Worm (Caenorhabditis elegans) whole organism, young adult: ENCODE data around the gene C06G4.6.

ENCODE experiments used
- B0019.2 ChIP-seq: fragments of 200-800 bp; sonication (Bioruptor generic); conservative IDR thresholded peaks from 2 replicates; pipeline ENCODE4 v1.3.6; 2022; ENCODE audit warnings: missing genetic modification reagents, missing genetic modification characterization, missing compliant biosample characterization
- B0261.1 ChIP-seq: sonication (generic microtip); optimal IDR thresholded peaks from 2 replicates; lab custom pipeline; 2016; ENCODE audit warnings: mild to moderate bottlenecking, missing genetic modification characterization, moderate library complexity, missing compliant biosample characterization
- B0336.3 ChIP-seq: fragments of 200-800 bp; sonication (Bioruptor generic); IDR thresholded peaks from 2 replicates; pipeline ENCODE4 v1.3.6; 2022; ENCODE audit warnings: missing genetic modification characterization, missing compliant biosample characterization
- C06A6.2 ChIP-seq: fragments of 200-800 bp; sonication (Bioruptor generic); conservative IDR thresholded peaks from 2 replicates; pipeline ENCODE4 v1.3.6; 2022; ENCODE audit warnings: missing genetic modification characterization, missing compliant biosample characterization
- F22D6.2 ChIP-seq: sonication (generic microtip); optimal IDR thresholded peaks from 2 replicates; lab custom pipeline; 2016; ENCODE audit warnings: mild to moderate bottlenecking, missing genetic modification characterization, missing compliant biosample characterization
- F23B12.7 ChIP-seq: sonication (generic microtip); optimal IDR thresholded peaks from 2 replicates; lab custom pipeline; 2017; ENCODE audit warnings: missing genetic modification characterization, mild to moderate bottlenecking, missing compliant biosample characterization, antibody characterized with exemption, moderate library complexity; ENCODE audit not compliant: insufficient read depth
- F49E8.2 ChIP-seq: sonication (generic microtip); optimal IDR thresholded peaks from 3 replicates; lab custom pipeline; 2017; ENCODE audit warnings: missing genetic modification characterization, mild to moderate bottlenecking, missing compliant biosample characterization, antibody characterized with exemption, moderate library complexity; ENCODE audit not compliant: insufficient read depth
- F52B5.7 ChIP-seq: sonication (generic microtip); optimal IDR thresholded peaks from 2 replicates; lab custom pipeline; 2016; ENCODE audit warnings: mild to moderate bottlenecking, missing genetic modification characterization, missing compliant biosample characterization
- F55B11.4 ChIP-seq: sonication (generic microtip); optimal IDR thresholded peaks from 2 replicates; lab custom pipeline; 2016; ENCODE audit warnings: missing compliant biosample characterization, missing genetic modification characterization, borderline replicate concordance; ENCODE audit not compliant: insufficient read depth
- F57C9.4 ChIP-seq: sonication (generic microtip); optimal IDR thresholded peaks from 2 replicates; lab custom pipeline; 2017; ENCODE audit warnings: mild to moderate bottlenecking, missing genetic modification characterization, missing compliant biosample characterization
- K11D2.4 ChIP-seq: fragments of 200-800 bp; sonication (Bioruptor generic); IDR thresholded peaks from 2 replicates; pipeline ENCODE4 v1.3.6; 2022; ENCODE audit warnings: missing genetic modification reagents, missing genetic modification characterization, missing compliant biosample characterization
- T26A5.8 ChIP-seq: sonication (generic microtip); optimal IDR thresholded peaks from 2 replicates; lab custom pipeline; 2016; ENCODE audit warnings: missing genetic modification characterization, missing compliant biosample characterization
- Y67H2A.10 ChIP-seq: fragments of 200-800 bp; sonication (Bioruptor generic); conservative IDR thresholded peaks from 2 replicates; pipeline ENCODE4 v1.3.6; 2022; ENCODE audit warnings: missing genetic modification reagents, missing genetic modification characterization, missing compliant biosample characterization
- Y79H2A.3 ChIP-seq: fragments of 200-800 bp; sonication (Bioruptor generic); conservative IDR thresholded peaks from 2 replicates; pipeline ENCODE4 v1.3.6; 2022; ENCODE audit warnings: missing genetic modification reagents, missing genetic modification characterization, missing compliant biosample characterization
- ZK185.1 ChIP-seq: sonication (generic microtip); optimal IDR thresholded peaks from 2 replicates; lab custom pipeline; 2016; ENCODE audit warnings: mild to moderate bottlenecking, missing genetic modification characterization, missing compliant biosample characterization; ENCODE audit not compliant: poor library complexity, severe bottlenecking
- aptf-2 ChIP-seq: fragments of 200-800 bp; sonication (Bioruptor generic); conservative IDR thresholded peaks from 2 replicates; pipeline ENCODE4 v1.3.6; 2022; ENCODE audit warnings: missing genetic modification reagents, missing genetic modification characterization, missing compliant biosample characterization
- attf-3 ChIP-seq: fragments of 200-800 bp; sonication (Bioruptor generic); conservative IDR thresholded peaks from 2 replicates; pipeline ENCODE4 v1.3.6; 2022; ENCODE audit warnings: missing genetic modification reagents, missing genetic modification characterization, missing compliant biosample characterization
- bed-1 ChIP-seq: fragments of 200-800 bp; sonication (Bioruptor generic); IDR thresholded peaks from 2 replicates; pipeline ENCODE4 v1.3.6; 2022; ENCODE audit warnings: missing genetic modification reagents, missing genetic modification characterization, missing compliant biosample characterization
- ceh-100 ChIP-seq: fragments of 200-800 bp; sonication (Bioruptor generic); IDR thresholded peaks from 2 replicates; pipeline ENCODE4 v1.3.6; 2022; ENCODE audit warnings: missing genetic modification reagents, missing genetic modification characterization, missing compliant biosample characterization
- ceh-40 ChIP-seq: fragments of 200-800 bp; sonication (Bioruptor generic); IDR thresholded peaks from 2 replicates; pipeline ENCODE4 v1.3.6; 2022; ENCODE audit warnings: missing genetic modification characterization, missing compliant biosample characterization
- ceh-58 ChIP-seq: fragments of 200-800 bp; sonication (Bioruptor generic); IDR thresholded peaks from 2 replicates; pipeline ENCODE4 v1.3.6; 2022; ENCODE audit warnings: missing genetic modification characterization, missing compliant biosample characterization
- ceh-91 ChIP-seq: fragments of 200-800 bp; sonication (Bioruptor generic); IDR thresholded peaks from 2 replicates; pipeline ENCODE4 v1.3.6; 2022; ENCODE audit warnings: missing genetic modification reagents, missing genetic modification characterization, missing compliant biosample characterization
- dox-1 ChIP-seq: fragments of 200-800 bp; sonication (Bioruptor generic); IDR thresholded peaks from 2 replicates; pipeline ENCODE4 v1.3.6; 2022; ENCODE audit warnings: missing genetic modification reagents, missing genetic modification characterization, missing compliant biosample characterization
- efl-1 ChIP-seq: fragments of 150-350 bp; optimal IDR thresholded peaks from 2 replicates; lab custom pipeline; 2014; ENCODE audit warnings: missing biosample characterization, missing genetic modification reagents, missing genetic modification characterization
- egrh-3 ChIP-seq: fragments of 200-800 bp; sonication (Bioruptor generic); IDR thresholded peaks from 2 replicates; pipeline ENCODE4 v1.3.6; 2022; ENCODE audit warnings: missing genetic modification reagents, missing genetic modification characterization, missing compliant biosample characterization
- ekl-4 ChIP-seq: fragments of 200-800 bp; sonication (Bioruptor generic); IDR thresholded peaks from 2 replicates; pipeline ENCODE4 v1.3.6; 2022; ENCODE audit warnings: missing genetic modification reagents, missing genetic modification characterization, missing compliant biosample characterization
- fkh-3 ChIP-seq: sonication (generic microtip); optimal IDR thresholded peaks from 2 replicates; lab custom pipeline; 2016; ENCODE audit warnings: mild to moderate bottlenecking, missing genetic modification characterization, missing compliant biosample characterization
- hsf-1 ChIP-seq: fragments of 200-800 bp; sonication (Bioruptor generic); IDR thresholded peaks from 2 replicates; pipeline ENCODE4 v1.3.6; 2022; ENCODE audit warnings: missing genetic modification reagents, missing genetic modification characterization, missing compliant biosample characterization
- lin-26 ChIP-seq: fragments of 200-800 bp; sonication (Bioruptor generic); IDR thresholded peaks from 2 replicates; pipeline ENCODE4 v1.3.6; 2022; ENCODE audit warnings: missing genetic modification reagents, missing genetic modification characterization, missing compliant biosample characterization
- lin-35 ChIP-seq, 3 experiments: fragments of 150-350 bp in 2 of 3; sonication (generic microtip) in 1 of 3; optimal IDR thresholded peaks; 2 replicates each; lab custom pipeline; 2014 to 2018; ENCODE audit warnings: missing biosample characterization in 3 of 3, missing genetic modification characterization in 3 of 3, missing genetic modification reagents in 3 of 3
- lin-54 ChIP-seq: fragments of 200-800 bp; sonication (Bioruptor generic); optimal IDR thresholded peaks from 2 replicates; lab custom pipeline; 2018; ENCODE audit warnings: mild to moderate bottlenecking, missing genetic modification characterization, missing compliant biosample characterization
- lsl-1 ChIP-seq: fragments of 200-800 bp; sonication (Bioruptor generic); optimal IDR thresholded peaks from 2 replicates; lab custom pipeline; 2018; ENCODE audit warnings: mild to moderate bottlenecking, missing genetic modification characterization, moderate library complexity, missing compliant biosample characterization
- lsy-27 ChIP-seq: sonication (generic microtip); optimal IDR thresholded peaks from 2 replicates; lab custom pipeline; 2017; ENCODE audit warnings: missing genetic modification characterization, mild to moderate bottlenecking, missing compliant biosample characterization, antibody characterized with exemption, missing genotype, borderline replicate concordance; ENCODE audit not compliant: insufficient read depth
- madf-6 ChIP-seq: fragments of 200-800 bp; sonication (Bioruptor generic); IDR thresholded peaks from 2 replicates; pipeline ENCODE4 v1.3.6; 2022; ENCODE audit warnings: missing genetic modification reagents, missing genetic modification characterization, missing compliant biosample characterization
- mes-4 ChIP-seq: sonication (generic microtip); optimal IDR thresholded peaks from 2 replicates; lab custom pipeline; 2016; ENCODE audit warnings: missing genotype, missing genetic modification characterization, missing compliant biosample characterization
- mxl-1 ChIP-seq: sonication (generic microtip); optimal IDR thresholded peaks from 2 replicates; lab custom pipeline; 2016; ENCODE audit warnings: missing genetic modification characterization, missing compliant biosample characterization
- nfya-1 ChIP-seq: sonication (generic microtip); optimal IDR thresholded peaks from 2 replicates; lab custom pipeline; 2017; ENCODE audit warnings: antibody characterized with exemption, missing compliant biosample characterization, missing genetic modification characterization, borderline replicate concordance; ENCODE audit not compliant: insufficient read depth
- nfya-2 ChIP-seq: fragments of 200-800 bp; sonication (Bioruptor generic); IDR thresholded peaks from 2 replicates; pipeline ENCODE4 v1.3.6; 2022; ENCODE audit warnings: missing genetic modification reagents, missing genetic modification characterization, missing compliant biosample characterization
- pha-4 ChIP-seq: fragments of 150-350 bp; sonication (generic microtip); optimal IDR thresholded peaks from 2 replicates; lab custom pipeline; 2014; ENCODE audit warnings: missing biosample characterization, missing genetic modification reagents, missing genetic modification characterization
- rcor-1 ChIP-seq: fragments of 200-800 bp; sonication (Bioruptor generic); IDR thresholded peaks from 2 replicates; pipeline ENCODE4 v1.3.6; 2022; ENCODE audit warnings: missing genetic modification reagents, missing genetic modification characterization, missing compliant biosample characterization
- sea-2 ChIP-seq: fragments of 200-800 bp; sonication (Bioruptor generic); IDR thresholded peaks from 2 replicates; pipeline ENCODE4 v1.3.6; 2022; ENCODE audit warnings: missing genetic modification characterization, missing compliant biosample characterization
- snpc-1.3 ChIP-seq: sonication (generic microtip); optimal IDR thresholded peaks from 2 replicates; lab custom pipeline; 2017; ENCODE audit warnings: missing genetic modification characterization, mild to moderate bottlenecking, missing compliant biosample characterization, antibody characterized with exemption, moderate library complexity, missing genotype, missing genetic modification reagents; ENCODE audit not compliant: insufficient read depth
- snpc-3.4 ChIP-seq: sonication (generic microtip); optimal IDR thresholded peaks from 2 replicates; lab custom pipeline; 2017; ENCODE audit warnings: missing genetic modification characterization, mild to moderate bottlenecking, missing compliant biosample characterization, antibody characterized with exemption, moderate library complexity, missing genotype, missing genetic modification reagents
- sptf-2 ChIP-seq: fragments of 200-800 bp; sonication (Bioruptor generic); optimal IDR thresholded peaks from 2 replicates; lab custom pipeline; 2018; ENCODE audit warnings: mild to moderate bottlenecking, missing genetic modification characterization, missing compliant biosample characterization
- unc-130 ChIP-seq: sonication (generic microtip); optimal IDR thresholded peaks from 2 replicates; lab custom pipeline; 2016; ENCODE audit warnings: missing genetic modification reagents, missing genetic modification characterization, missing compliant biosample characterization
- unc-62 ChIP-seq: fragments of 150-350 bp; optimal IDR thresholded peaks from 2 replicates; lab custom pipeline; 2014; ENCODE audit warnings: missing biosample characterization, missing genetic modification reagents, missing genetic modification characterization
- ztf-25 ChIP-seq: fragments of 200-800 bp; sonication (Bioruptor generic); IDR thresholded peaks from 2 replicates; pipeline ENCODE4 v1.3.6; 2022; ENCODE audit warnings: missing genetic modification reagents, missing genetic modification characterization, missing compliant biosample characterization
- ztf-26 ChIP-seq: sonication (generic microtip); optimal IDR thresholded peaks from 2 replicates; lab custom pipeline; 2017; ENCODE audit warnings: missing genetic modification characterization, missing compliant biosample characterization

C06G4.6 gene

DNA sequence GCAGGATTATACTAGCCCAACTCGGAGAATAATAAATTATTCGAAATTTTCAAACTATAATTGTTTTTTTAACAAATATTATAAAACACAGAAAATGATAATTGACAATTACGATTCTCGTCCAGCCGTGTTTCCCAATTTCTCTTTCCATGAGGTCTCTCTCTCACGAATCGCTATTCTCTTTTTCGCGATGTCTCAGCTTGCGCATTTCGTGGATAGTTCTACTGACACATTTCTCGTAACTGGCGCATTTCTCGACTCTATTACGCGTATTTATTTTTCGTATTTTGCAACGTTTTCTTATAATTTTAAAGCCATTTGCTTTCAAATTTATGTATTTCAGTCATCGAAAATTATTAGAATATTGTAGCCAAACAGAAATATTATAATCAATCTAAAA lies 39.6 kb downstream of the C06G4.6 start (continued):
- no peak for TF ChIP-seq bed-1
- TF ChIP-seq F52B5.7 (tag; lab: Kevin White, UChicago) = no peak
- peak; percentile 95 for TF ChIP-seq pha-4 (tag; lab: Kevin White, UChicago)
- TF ChIP-seq K11D2.4 (GFP tag; lab: Robert Waterston, UW) = peak; percentile 95; the same call in 1 of the 2 replicates
- peak; percentile 97 for TF ChIP-seq rcor-1 (GFP tag; lab: Robert Waterston, UW)
- peak; percentile 91 for TF ChIP-seq snpc-3.4 (tag; lab: Kevin White, UChicago)
- peak; percentile 91 for TF ChIP-seq lsl-1 (GFP tag; lab: Kevin White, UChicago)
- peak; percentile 83 for TF ChIP-seq ceh-40 (GFP tag; lab: Robert Waterston, UW)
- TF ChIP-seq ekl-4 (GFP tag; lab: Robert Waterston, UW) = peak; percentile 93
- TF ChIP-seq B0336.3 (GFP tag; lab: Robert Waterston, UW) = peak; percentile 90; the same call in 1 of the 2 replicates
- TF ChIP-seq dox-1 = peak; percentile 99
- peak; percentile 71 for TF ChIP-seq unc-62 (GFP tag; lab: Kevin White, UChicago)
- peak; percentile 97 for TF ChIP-seq F49E8.2
- peak; percentile 47 for TF ChIP-seq F57C9.4 (tag; lab: Kevin White, UChicago)
- TF ChIP-seq T26A5.8 (tag; lab: Kevin White, UChicago) = no peak
- peak; percentile 37 for TF ChIP-seq lsy-27 (tag; lab: Kevin White, UChicago)
- TF ChIP-seq ceh-58 (GFP tag; lab: Robert Waterston, UW) = no peak
- peak in 2 of 3 experiments; percentile 69 to 97 for TF ChIP-seq lin-35 (GFP tag; optimal IDR thresholded peaks at IDR 0.05; lab: Kevin White, UChicago)
- peak; percentile 89 for TF ChIP-seq snpc-1.3 (tag; lab: Kevin White, UChicago)
- peak; percentile 93 for TF ChIP-seq ceh-91 (GFP tag; lab: Robert Waterston, UW)
- peak; percentile 100 for TF ChIP-seq ceh-100 (GFP tag; lab: Robert Waterston, UW)
- TF ChIP-seq ztf-26 (tag; lab: Kevin White, UChicago) = peak; percentile 87
- peak; percentile 100 for TF ChIP-seq ztf-25 (GFP tag; lab: Robert Waterston, UW)
- TF ChIP-seq lin-54 = peak; percentile 96
- TF ChIP-seq nfya-1 (tag; lab: Kevin White, UChicago) = no peak
- TF ChIP-seq madf-6 (GFP tag; lab: Robert Waterston, UW) = no peak; the same call in none of the 2 replicates
- peak; percentile 99 for TF ChIP-seq unc-130
- peak; percentile 51 for TF ChIP-seq B0261.1 (tag; lab: Kevin White, UChicago)
- peak; percentile 92 for TF ChIP-seq mxl-1 (tag; lab: Kevin White, UChicago)
- peak; percentile 99 for TF ChIP-seq F23B12.7 (tag; lab: Kevin White, UChicago)
- peak; percentile 52 for TF ChIP-seq mes-4 (tag; lab: Kevin White, UChicago)
- no peak for TF ChIP-seq F55B11.4 (tag; lab: Kevin White, UChicago)
- TF ChIP-seq efl-1 = peak; percentile 83
- TF ChIP-seq Y79H2A.3 (GFP tag; lab: Robert Waterston, UW) = peak; percentile 98
- peak; percentile 94 for TF ChIP-seq B0019.2 (GFP tag; lab: Robert Waterston, UW)
- no peak for TF ChIP-seq sea-2 (GFP tag; lab: Robert Waterston, UW)
- peak; percentile 71 for TF ChIP-seq hsf-1 (GFP tag; lab: Robert Waterston, UW)
- peak; percentile 88 for TF ChIP-seq F22D6.2
- TF ChIP-seq C06A6.2 (GFP tag; lab: Robert Waterston, UW) = peak; percentile 67; the same call in 1 of the 2 replicates
- peak; percentile 90 for TF ChIP-seq egrh-3 (GFP tag; lab: Robert Waterston, UW)
- TF ChIP-seq nfya-2 = no peak
- peak; percentile 97 for TF ChIP-seq lin-26 (GFP tag; lab: Robert Waterston, UW)
- TF ChIP-seq Y67H2A.10 (GFP tag; lab: Robert Waterston, UW) = peak; percentile 98
- TF ChIP-seq sptf-2 = peak; percentile 96
- peak; percentile 98 for TF ChIP-seq aptf-2 (GFP tag; lab: Robert Waterston, UW)
- TF ChIP-seq ZK185.1 (tag; lab: Kevin White, UChicago) = peak; percentile 98
- TF ChIP-seq attf-3 (GFP tag; lab: Robert Waterston, UW) = peak; percentile 94
- no peak for TF ChIP-seq fkh-3 (tag; lab: Kevin White, UChicago)
